Fruit fly (Drosophila melanogaster) whole organism, prepupa: ENCODE data around the gene CG18258.

Source experiments
- Blimp-1 ChIP-seq: fragments of 200-800 bp; sonication (Bioruptor generic); optimal IDR thresholded peaks from 3 replicates; lab custom pipeline; 2017; ENCODE audit warnings: missing biosample characterization, missing genetic modification characterization, mild to moderate bottlenecking, moderate library complexity, missing genetic modification reagents
- CG10669 ChIP-seq: fragments of 200-800 bp; sonication (Bioruptor generic); optimal IDR thresholded peaks from 3 replicates; lab custom pipeline; 2018; ENCODE audit warnings: missing biosample characterization, mild to moderate bottlenecking, missing genetic modification characterization, moderate library complexity
- CG11294 ChIP-seq: fragments of 200-800 bp; sonication (Bioruptor generic); IDR thresholded peaks from 2 replicates; pipeline ENCODE4 v1.3.6; 2022; ENCODE audit warnings: missing biosample characterization, missing genetic modification characterization
- CG11902 ChIP-seq: fragments of 200-800 bp; sonication (Bioruptor generic); optimal IDR thresholded peaks from 3 replicates; lab custom pipeline; 2016; ENCODE audit warnings: missing biosample characterization, missing genetic modification characterization
- CG15336 ChIP-seq: fragments of 200-800 bp; sonication (Bioruptor generic); IDR thresholded peaks from 2 replicates; pipeline ENCODE4 v1.3.6; 2022; ENCODE audit warnings: missing biosample characterization, missing genetic modification characterization
- CG3032 ChIP-seq: fragments of 200-800 bp; optimal IDR thresholded peaks from 2 replicates; lab custom pipeline; 2019; ENCODE audit warnings: missing biosample characterization, mild to moderate bottlenecking, missing genetic modification characterization, moderate library complexity
- CG31627 ChIP-seq: fragments of 200-800 bp; sonication (Bioruptor generic); optimal IDR thresholded peaks from 3 replicates; lab custom pipeline; 2016; ENCODE audit warnings: missing biosample characterization, missing genetic modification characterization
- CG34406 ChIP-seq: fragments of 200-800 bp; sonication (Bioruptor generic); optimal IDR thresholded peaks from 3 replicates; lab custom pipeline; 2016; ENCODE audit warnings: missing biosample characterization, missing genetic modification characterization
- CG3919 ChIP-seq: fragments of 200-800 bp; sonication (Bioruptor generic); optimal IDR thresholded peaks from 3 replicates; lab custom pipeline; 2016; ENCODE audit warnings: missing biosample characterization, missing genetic modification characterization
- CG4318 ChIP-seq: fragments of 200-800 bp; sonication (Bioruptor generic); optimal IDR thresholded peaks from 3 replicates; lab custom pipeline; 2017; ENCODE audit warnings: missing biosample characterization, mild to moderate bottlenecking, missing genetic modification characterization
- CG6163 ChIP-seq: fragments of 200-800 bp; sonication (Bioruptor generic); IDR thresholded peaks from 3 replicates; pipeline ENCODE4 v1.3.6; 2022; ENCODE audit warnings: missing biosample characterization, missing genetic modification characterization
- CG6276 ChIP-seq: fragments of 200-800 bp; sonication (Bioruptor generic); optimal IDR thresholded peaks from 2 replicates; lab custom pipeline; 2017; ENCODE audit warnings: missing biosample characterization, mild to moderate bottlenecking, missing genetic modification characterization
- CG7368 ChIP-seq: fragments of 200-800 bp; sonication (Bioruptor generic); optimal IDR thresholded peaks from 3 replicates; lab custom pipeline; 2016; ENCODE audit warnings: missing biosample characterization, missing genetic modification characterization
- CG8119 ChIP-seq: fragments of 200-800 bp; sonication (Bioruptor generic); IDR thresholded peaks from 3 replicates; pipeline ENCODE4 v1.3.6; 2022; ENCODE audit warnings: missing biosample characterization, missing genetic modification characterization
- CG8632 ChIP-seq: fragments of 200-800 bp; sonication (Bioruptor generic); optimal IDR thresholded peaks from 3 replicates; lab custom pipeline; 2016; ENCODE audit warnings: missing biosample characterization, missing genetic modification characterization
- CG9139 ChIP-seq: fragments of 200-800 bp; sonication (Bioruptor generic); optimal IDR thresholded peaks from 3 replicates; lab custom pipeline; 2017; ENCODE audit warnings: missing biosample characterization, mild to moderate bottlenecking, missing genetic modification characterization
- Eip75B ChIP-seq: fragments of 200-800 bp; sonication (Bioruptor generic); optimal IDR thresholded peaks from 3 replicates; lab custom pipeline; 2016; ENCODE audit warnings: missing biosample characterization, missing genetic modification characterization
- Eip78C ChIP-seq: fragments of 200-800 bp; sonication (Bioruptor generic); peaks from one replicate; lab custom pipeline; 2016; ENCODE audit warnings: missing biosample characterization, missing genetic modification characterization
- Eip93F ChIP-seq: fragments of 200-800 bp; sonication (Bioruptor generic); optimal IDR thresholded peaks from 2 replicates; lab custom pipeline; 2016; ENCODE audit warnings: missing biosample characterization, mild to moderate bottlenecking, missing genetic modification characterization
- Ets21C ChIP-seq: fragments of 200-800 bp; sonication (Bioruptor generic); optimal IDR thresholded peaks from 3 replicates; lab custom pipeline; 2016; ENCODE audit warnings: missing biosample characterization, missing genetic modification characterization
- Gug ChIP-seq: fragments of 200-800 bp; sonication (Bioruptor generic); IDR thresholded peaks from 2 replicates; pipeline ENCODE4 v1.3.6; 2022; ENCODE audit warnings: missing biosample characterization, missing genetic modification characterization
- Hr38 ChIP-seq: sonication (Bioruptor generic); optimal IDR thresholded peaks from 2 replicates; lab custom pipeline; 2016; ENCODE audit warnings: missing biosample characterization, missing genetic modification characterization
- Hr39 ChIP-seq: fragments of 200-800 bp; sonication (Bioruptor generic); optimal IDR thresholded peaks from 2 replicates; lab custom pipeline; 2016; ENCODE audit warnings: missing biosample characterization, missing genetic modification characterization
- Hr4 ChIP-seq: fragments of 200-800 bp; sonication (Bioruptor generic); optimal IDR thresholded peaks from 3 replicates; lab custom pipeline; 2016; ENCODE audit warnings: missing biosample characterization, missing genetic modification characterization
- Met ChIP-seq: fragments of 200-800 bp; sonication (Bioruptor generic); optimal IDR thresholded peaks from 3 replicates; lab custom pipeline; 2016; ENCODE audit warnings: missing biosample characterization, missing genetic modification characterization
- OdsH ChIP-seq: fragments of 200-800 bp; sonication (Bioruptor generic); optimal IDR thresholded peaks from 3 replicates; lab custom pipeline; 2016; ENCODE audit warnings: missing biosample characterization, missing genetic modification characterization
- Smox ChIP-seq: fragments of 200-800 bp; sonication (Bioruptor generic); optimal IDR thresholded peaks from 3 replicates; lab custom pipeline; 2016; ENCODE audit warnings: missing biosample characterization, missing genetic modification characterization
- Sox102F ChIP-seq: fragments of 200-800 bp; sonication (Bioruptor generic); optimal IDR thresholded peaks from 2 replicates; lab custom pipeline; 2016; ENCODE audit warnings: missing biosample characterization, mild to moderate bottlenecking, missing genetic modification characterization
- Sox14 ChIP-seq: fragments of 200-800 bp; sonication (Bioruptor generic); optimal IDR thresholded peaks from 3 replicates; lab custom pipeline; 2016; ENCODE audit warnings: missing biosample characterization, missing genetic modification characterization
- Sox15 ChIP-seq: fragments of 200-800 bp; sonication (Bioruptor generic); optimal IDR thresholded peaks from 3 replicates; lab custom pipeline; 2016; ENCODE audit warnings: missing biosample characterization, missing genetic modification characterization
- acj6 ChIP-seq: fragments of 200-800 bp; sonication (Bioruptor generic); optimal IDR thresholded peaks from 3 replicates; lab custom pipeline; 2016; ENCODE audit warnings: missing biosample characterization, missing genetic modification characterization
- cyc ChIP-seq: fragments of 200-800 bp; sonication (Bioruptor generic); optimal IDR thresholded peaks from 3 replicates; lab custom pipeline; 2016; ENCODE audit warnings: missing biosample characterization, missing genetic modification characterization
- dsx ChIP-seq: fragments of 200-800 bp; optimal IDR thresholded peaks from 3 replicates; lab custom pipeline; 2019; ENCODE audit warnings: missing biosample characterization, mild to moderate bottlenecking, missing genetic modification characterization, moderate library complexity; ENCODE audit not compliant: poor library complexity, severe bottlenecking
- eg ChIP-seq: fragments of 200-800 bp; sonication (Bioruptor generic); IDR thresholded peaks from 3 replicates; pipeline ENCODE4 v1.3.6; 2022; ENCODE audit warnings: missing biosample characterization, missing genetic modification characterization
- esn ChIP-seq: fragments of 200-800 bp; sonication (Bioruptor generic); optimal IDR thresholded peaks from 2 replicates; lab custom pipeline; 2016; ENCODE audit warnings: missing biosample characterization, mild to moderate bottlenecking, missing genetic modification characterization, moderate library complexity
- fd85E ChIP-seq: fragments of 200-800 bp; sonication (Bioruptor generic); optimal IDR thresholded peaks from 3 replicates; lab custom pipeline; 2016; ENCODE audit warnings: missing biosample characterization, missing genetic modification characterization
- fkh ChIP-seq: fragments of 200-800 bp; sonication (Bioruptor generic); optimal IDR thresholded peaks from 3 replicates; lab custom pipeline; 2017; ENCODE audit warnings: missing biosample characterization, mild to moderate bottlenecking, missing genetic modification characterization, moderate library complexity
- lz ChIP-seq: fragments of 200-800 bp; sonication (Bioruptor generic); optimal IDR thresholded peaks from 3 replicates; lab custom pipeline; 2016; ENCODE audit warnings: missing biosample characterization, missing genetic modification characterization
- pdm3 ChIP-seq: fragments of 200-800 bp; sonication (Bioruptor generic); optimal IDR thresholded peaks from 3 replicates; lab custom pipeline; 2016; ENCODE audit warnings: missing biosample characterization, missing genetic modification characterization
- spab ChIP-seq: fragments of 200-800 bp; sonication (Bioruptor generic); optimal IDR thresholded peaks from 2 replicates; lab custom pipeline; 2017; ENCODE audit warnings: missing biosample characterization, mild to moderate bottlenecking, missing genetic modification characterization, missing genetic modification reagents
- ss ChIP-seq, 2 experiments: fragments of 200-800 bp; sonication (Bioruptor generic); optimal IDR thresholded peaks; 2 replicates in 1 of 2; 3 replicates in 1 of 2; lab custom pipeline; 2017 to 2018; ENCODE audit warnings: mild to moderate bottlenecking in 2 of 2, missing biosample characterization in 2 of 2, missing genetic modification characterization in 2 of 2, moderate library complexity in 1 of 2
- svp ChIP-seq: fragments of 200-800 bp; sonication (Bioruptor generic); peaks from one replicate; lab custom pipeline; 2016; ENCODE audit warnings: missing biosample characterization, missing genetic modification characterization
- topi ChIP-seq: fragments of 200-800 bp; sonication (Bioruptor generic); optimal IDR thresholded peaks from 3 replicates; lab custom pipeline; 2016; ENCODE audit warnings: missing biosample characterization, missing genetic modification characterization
- vri ChIP-seq: fragments of 200-800 bp; sonication (Bioruptor generic); optimal IDR thresholded peaks from 3 replicates; lab custom pipeline; 2016; ENCODE audit warnings: missing biosample characterization, mild to moderate bottlenecking, missing genetic modification characterization

The CG18258 gene

dm6 chrX:17178484-17178921, 33.6 kb upstream of the CG18258 start (continued):
- TF ChIP-seq CG9139 (GFP tag; lab: Kevin White, UChicago) (peak; percentile 95), CG4318 (GFP tag; lab: Kevin White, UChicago) (peak; percentile 38), fd85E (GFP tag; lab: Kevin White, UChicago) (peak; percentile 92), Ets21C (GFP tag; lab: Kevin White, UChicago) (no peak), CG15336 (GFP tag; lab: Robert Waterston, UW) (peak; percentile 100), Eip75B (peak; percentile 98), CG3032 (tag; lab: Kevin White, UChicago) (peak; percentile 98), CG10669 (GFP tag; lab: Kevin White, UChicago) (peak; percentile 97), fkh (peak; percentile 69), CG11294 (GFP tag; lab: Robert Waterston, UW) (peak; percentile 98), CG11902 (GFP tag; lab: Kevin White, UChicago) (peak; percentile 95), CG34406 (peak; percentile 85), CG3919 (GFP tag; lab: Kevin White, UChicago) (peak; percentile 98), Eip93F (peak; percentile 96)

- TF ChIP-seq CG31627 (GFP tag; lab: Kevin White, UChicago) = no peak
- no peak for TF ChIP-seq fd85E (GFP tag; lab: Kevin White, UChicago)
- TF ChIP-seq CG6276 (GFP tag; lab: Kevin White, UChicago) = no peak
- TF ChIP-seq CG7368 = no peak
- no peak for TF ChIP-seq OdsH (GFP tag; lab: Kevin White, UChicago)
- TF ChIP-seq cyc (GFP tag; lab: Kevin White, UChicago) = no peak
- no peak for TF ChIP-seq CG4318 (GFP tag; lab: Kevin White, UChicago)
- no peak for TF ChIP-seq CG10669 (GFP tag; lab: Kevin White, UChicago)
- TF ChIP-seq Gug (GFP tag; lab: Robert Waterston, UW) = no peak
- TF ChIP-seq Hr39 (GFP tag; lab: Kevin White, UChicago) = no peak
- TF ChIP-seq CG8632 (GFP tag; lab: Kevin White, UChicago) = no peak
- TF ChIP-seq Hr38 = no peak
- no peak for TF ChIP-seq Eip93F
- TF ChIP-seq lz (GFP tag; lab: Kevin White, UChicago) = no peak
These were observed 31.6 kb upstream of the CG18258 start for dm6 chrX:17180523-17180922.

- TF ChIP-seq Hr39 (GFP tag; lab: Kevin White, UChicago) = no peak
- TF ChIP-seq topi = peak; percentile 16
- peak; percentile 34 for TF ChIP-seq acj6
- peak; percentile 25 for TF ChIP-seq CG34406
- TF ChIP-seq CG11902 (GFP tag; lab: Kevin White, UChicago) = no peak
- no peak for TF ChIP-seq Sox15 (GFP tag; lab: Kevin White, UChicago)
- TF ChIP-seq eg = no peak
- TF ChIP-seq Blimp-1 (GFP tag; lab: Kevin White, UChicago) = peak; percentile 46
- 0 out of 3 replicates have a peak, but pooled peaks have one; percentile 21 for TF ChIP-seq CG6163
- TF ChIP-seq CG8632 (GFP tag; lab: Kevin White, UChicago) = peak; percentile 58
- TF ChIP-seq ss (GFP tag; optimal IDR thresholded peaks at IDR 0.05; lab: Kevin White, UChicago) = no peak
- TF ChIP-seq CG11294 (GFP tag; lab: Robert Waterston, UW) = no peak
- no peak for TF ChIP-seq dsx (GFP tag; lab: Kevin White, UChicago)
- TF ChIP-seq spab = no peak
- TF ChIP-seq Hr38 = no peak
- TF ChIP-seq CG31627 (GFP tag; lab: Kevin White, UChicago) = no peak
- TF ChIP-seq pdm3 (GFP tag; lab: Kevin White, UChicago) = no peak
- TF ChIP-seq Hr4 (GFP tag; lab: Kevin White, UChicago) = peak; percentile 10
- peak; percentile 73 for TF ChIP-seq Eip78C (GFP tag; lab: Kevin White, UChicago)
- peak; percentile 69 for TF ChIP-seq svp
- peak; percentile 48 for TF ChIP-seq esn (GFP tag; lab: Kevin White, UChicago)
- TF ChIP-seq vri (GFP tag; lab: Kevin White, UChicago) = peak; percentile 37
- peak; percentile 50; the same call in 2 of the 3 replicates for TF ChIP-seq CG8119 (GFP tag; lab: Robert Waterston, UW)
- no peak for TF ChIP-seq Gug (GFP tag; lab: Robert Waterston, UW)
- no peak for TF ChIP-seq fd85E (GFP tag; lab: Kevin White, UChicago)
- peak; percentile 30 for TF ChIP-seq Met
- peak; percentile 33 for TF ChIP-seq Smox (GFP tag; lab: Kevin White, UChicago)
- TF ChIP-seq lz (GFP tag; lab: Kevin White, UChicago) = no peak
- no peak for TF ChIP-seq Sox102F
- TF ChIP-seq Sox14 (GFP tag; lab: Kevin White, UChicago) = no peak
- TF ChIP-seq fkh = no peak
- TF ChIP-seq CG3919 (GFP tag; lab: Kevin White, UChicago) = peak; percentile 23
These were observed 30.6 kb upstream of the CG18258 start for dm6 chrX:17181264-17182198.
